Fruit fly (Drosophila melanogaster) whole organism, prepupa: ENCODE data around the gene Teh2.

Source experiments
- Met ChIP-seq: fragments of 200-800 bp; sonication (Bioruptor generic); optimal IDR thresholded peaks from 3 replicates; lab custom pipeline; 2016; ENCODE audit warnings: missing biosample characterization, missing genetic modification characterization
- esn ChIP-seq: fragments of 200-800 bp; sonication (Bioruptor generic); optimal IDR thresholded peaks from 2 replicates; lab custom pipeline; 2016; ENCODE audit warnings: missing biosample characterization, mild to moderate bottlenecking, missing genetic modification characterization, moderate library complexity
- fkh ChIP-seq: fragments of 200-800 bp; sonication (Bioruptor generic); optimal IDR thresholded peaks from 3 replicates; lab custom pipeline; 2017; ENCODE audit warnings: missing biosample characterization, mild to moderate bottlenecking, missing genetic modification characterization, moderate library complexity
- svp ChIP-seq: fragments of 200-800 bp; sonication (Bioruptor generic); peaks from one replicate; lab custom pipeline; 2016; ENCODE audit warnings: missing biosample characterization, missing genetic modification characterization
- vri ChIP-seq: fragments of 200-800 bp; sonication (Bioruptor generic); optimal IDR thresholded peaks from 3 replicates; lab custom pipeline; 2016; ENCODE audit warnings: missing biosample characterization, mild to moderate bottlenecking, missing genetic modification characterization

The Teh2 gene

dm6 chr3L:4132585-4132984 lies 55.2 kb downstream of the Teh2 start:
- TF ChIP-seq vri (GFP tag; lab: Kevin White, UChicago) (peak; percentile 94), Met (no peak), svp (GFP tag; lab: Kevin White, UChicago) (peak; percentile 55)
- TF ChIP-seq, all 60 proteins: peak for 2

dm6 chr3L:4130743-4131142 lies 57.1 kb downstream of the Teh2 start:
- TF ChIP-seq esn (GFP tag; lab: Kevin White, UChicago): no peak
- peak; percentile 61 for TF ChIP-seq fkh (GFP tag; lab: Kevin White, UChicago)
- TF ChIP-seq svp (GFP tag; lab: Kevin White, UChicago): peak; percentile 58
